Worm (Caenorhabditis elegans): ENCODE results near the gene mif-1.

mif-1 gene

DNA sequence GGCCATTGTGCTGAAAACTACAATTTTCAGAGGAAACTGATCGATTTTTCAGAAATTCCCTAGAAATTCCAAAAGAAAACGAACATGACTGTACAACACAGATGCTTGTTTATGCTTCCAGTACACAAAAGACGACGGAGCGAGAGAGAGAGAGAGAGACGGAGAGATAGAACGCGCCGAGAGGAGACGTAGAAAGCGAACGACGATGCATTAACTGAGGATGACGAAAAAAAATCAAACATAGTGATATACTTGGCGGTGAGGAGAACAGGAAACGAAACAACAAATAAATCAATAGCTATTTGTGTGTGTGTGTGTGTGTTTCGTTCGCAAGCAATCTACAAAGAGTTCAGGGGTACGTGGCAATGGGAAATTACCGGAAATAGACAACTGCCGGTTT, 13.2 kb upstream of the mif-1 start:
- TF ChIP-seq mep-1 (tag; optimal IDR thresholded peaks at IDR 0.05) (peak; percentile 15), C34B4.2 (tag; optimal IDR thresholded peaks at IDR 0.05) (no peak), ama-1 (optimal IDR thresholded peaks at IDR 0.05) (no peak), blmp-1 (tag; optimal IDR thresholded peaks at IDR 0.05) (peak; percentile 71), lin-13 (GFP tag; optimal IDR thresholded peaks at IDR 0.05) (no peak), unc-86 (tag; optimal IDR thresholded peaks at IDR 0.05) (no peak), lin-14 (GFP tag; optimal IDR thresholded peaks at IDR 0.05) (peak; percentile 53), mef-2 (tag; optimal IDR thresholded peaks at IDR 0.05) (no peak), alr-1 (tag; optimal IDR thresholded peaks at IDR 0.05; ENCODE audit: borderline replicate concordance) (no peak), dpl-1 (GFP tag; optimal IDR thresholded peaks at IDR 0.05) (no peak), lsy-2 (tag; optimal IDR thresholded peaks at IDR 0.05) (peak in 1 of 2 experiments; percentile 34), zip-4 (GFP tag; optimal IDR thresholded peaks at IDR 0.05) (no peak), fkh-8 (tag; optimal IDR thresholded peaks at IDR 0.05) (no peak), nhr-90 (tag; optimal IDR thresholded peaks at IDR 0.05; ENCODE audit: poor library complexity) (no peak), grh-1 (GFP tag; IDR thresholded peaks at IDR 0.05) (no peak), efl-1 (optimal IDR thresholded peaks at IDR 0.05) (peak in 1 of 2 experiments; percentile 30), efl-1 (GFP tag; optimal IDR thresholded peaks at IDR 0.05 in 1 of 2) (no peak)

- TF ChIP-seq pax-3 (tag; optimal IDR thresholded peaks at IDR 0.05), result no peak
- peak; percentile 17 for TF ChIP-seq nhr-47 (tag; optimal IDR thresholded peaks at IDR 0.05)
- TF ChIP-seq dsc-1 (tag; optimal IDR thresholded peaks at IDR 0.05), result peak; percentile 31
- peak; percentile 15 for TF ChIP-seq egl-13 (tag; optimal IDR thresholded peaks at IDR 0.05)
- no peak for TF ChIP-seq tlp-1 (tag; optimal IDR thresholded peaks at IDR 0.05)
- no peak for TF ChIP-seq nhr-11 (tag; optimal IDR thresholded peaks at IDR 0.05)
- no peak for TF ChIP-seq nhr-76 (tag; optimal IDR thresholded peaks at IDR 0.05)
- TF ChIP-seq lsy-2 (tag; optimal IDR thresholded peaks at IDR 0.05), result peak in 1 of 2 experiments; percentile 40
- TF ChIP-seq nhr-71 (tag; optimal IDR thresholded peaks at IDR 0.05), result peak; percentile 55
- TF ChIP-seq nhr-237 (tag; optimal IDR thresholded peaks at IDR 0.05), result no peak
- no peak for TF ChIP-seq tbx-2 (tag; optimal IDR thresholded peaks at IDR 0.05)
- no peak for TF ChIP-seq skn-1 (tag; optimal IDR thresholded peaks at IDR 0.05)
- peak; percentile 59 for TF ChIP-seq lin-14 (GFP tag; optimal IDR thresholded peaks at IDR 0.05)
- TF ChIP-seq sox-4 (tag; optimal IDR thresholded peaks at IDR 0.05), result peak; percentile 31
- no peak for TF ChIP-seq unc-86 (tag; optimal IDR thresholded peaks at IDR 0.05)
- peak; percentile 83 for TF ChIP-seq fkh-8 (tag; optimal IDR thresholded peaks at IDR 0.05)
Measured at ce11 chrIII:11836054-11836453, 11.9 kb upstream of the mif-1 start.

- TF ChIP-seq ceh-8 (GFP tag; optimal IDR thresholded peaks at IDR 0.05) (no peak), skn-1 (tag; optimal IDR thresholded peaks at IDR 0.05) (peak; percentile 97)
Measured at ce11 chrIII:11836734-11837133, 11.2 kb upstream of the mif-1 start.

DNA sequence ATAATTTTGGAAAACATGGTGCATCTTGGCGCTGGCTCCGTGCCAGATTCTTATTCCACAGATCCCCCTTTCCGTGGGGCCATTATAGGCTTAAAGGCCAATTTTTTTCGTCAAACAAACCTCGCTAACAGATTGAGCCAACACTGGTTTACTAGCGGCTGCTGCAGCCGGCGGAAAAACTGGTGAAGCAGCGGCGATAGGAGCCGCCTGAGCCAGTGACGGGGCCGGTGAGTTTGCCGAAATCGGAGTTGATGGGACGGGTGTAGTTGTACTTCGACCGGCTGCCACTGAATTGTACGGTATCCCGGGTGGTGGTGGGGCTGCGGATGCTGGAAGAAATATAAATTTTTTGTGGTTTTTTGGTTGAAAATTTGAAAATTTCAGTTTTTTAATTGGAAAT, 6.2 kb upstream of the mif-1 start:
- TF ChIP-seq mab-9 (GFP tag; IDR thresholded peaks at IDR 0.05), result no peak
- TF ChIP-seq efl-1 (optimal IDR thresholded peaks at IDR 0.05), result no peak
- TF ChIP-seq efl-1 (GFP tag; optimal IDR thresholded peaks at IDR 0.05 in 1 of 2), result peak in 1 of 2 experiments; percentile 29

ce11 chrIII:11843007-11843406, 4.9 kb upstream of the mif-1 start:
- no peak for TF ChIP-seq grh-1 (GFP tag; IDR thresholded peaks at IDR 0.05)
- TF ChIP-seq snpc-4 (tag; optimal IDR thresholded peaks at IDR 0.05), result no peak
- TF ChIP-seq jun-1 (tag; optimal IDR thresholded peaks at IDR 0.05), result no peak
- TF ChIP-seq efl-3 (GFP tag; optimal IDR thresholded peaks at IDR 0.05), result no peak
- no peak for TF ChIP-seq nhr-19 (GFP tag; conservative IDR thresholded peaks at IDR 0.05)
- no peak for TF ChIP-seq xbp-1 (tag; optimal IDR thresholded peaks at IDR 0.05)
- no peak for TF ChIP-seq mdl-1 (tag; optimal IDR thresholded peaks at IDR 0.05)
- no peak for TF ChIP-seq sox-4 (tag; optimal IDR thresholded peaks at IDR 0.05)
- no peak for TF ChIP-seq skn-1 (tag; optimal IDR thresholded peaks at IDR 0.05)
- no peak for TF ChIP-seq nhr-237 (tag; optimal IDR thresholded peaks at IDR 0.05)
- no peak for TF ChIP-seq fos-1 (tag; optimal IDR thresholded peaks at IDR 0.05)
- TF ChIP-seq elt-2 (tag; optimal IDR thresholded peaks at IDR 0.05), result no peak
- TF ChIP-seq lin-39 (tag; optimal IDR thresholded peaks at IDR 0.05), result no peak
- no peak for TF ChIP-seq elt-3 (tag; optimal IDR thresholded peaks at IDR 0.05)
- TF ChIP-seq nhr-76 (tag; optimal IDR thresholded peaks at IDR 0.05), result no peak

Measured in whole organism, L1 larva.